Fruit fly (Drosophila melanogaster): ENCODE results near the gene CG6454.

Gene CG6454

dm6 chr3R:24333182-24333808 is 15.7 kb upstream of the CG6454 start, which contains the start of the genes Rrp5 and Dis3 (continued):
- TF ChIP-seq BtbVII (GFP tag; optimal IDR thresholded peaks at IDR 0.05) (no peak), CG1603 (tag; optimal IDR thresholded peaks at IDR 0.05) (peak; percentile 94), CG13296 (GFP tag; optimal IDR thresholded peaks at IDR 0.05) (no peak), chif (GFP tag; optimal IDR thresholded peaks at IDR 0.05) (peak in 1 of 2 experiments; percentile 24), wdn (GFP tag; IDR thresholded peaks at IDR 0.05) (0 out of 2 replicates have a peak, but pooled peaks have one; percentile 38), gcm2 (GFP tag; optimal IDR thresholded peaks at IDR 0.05) (no peak), E2f2 (GFP tag; IDR thresholded peaks at IDR 0.05) (peak; percentile 67), ro (GFP tag; IDR thresholded peaks at IDR 0.05) (no peak), nau (GFP tag; optimal IDR thresholded peaks at IDR 0.05) (no peak), rib (GFP tag; IDR thresholded peaks at IDR 0.05) (no peak), toy (GFP tag; IDR thresholded peaks at IDR 0.05) (0 out of 2 replicates have a peak, but pooled peaks have one; percentile 10), Opbp (GFP tag; IDR thresholded peaks at IDR 0.05; ENCODE audit: partially characterized antibody) (peak; percentile 76), Mrtf (GFP tag; IDR thresholded peaks at IDR 0.05) (peak; percentile 42; the same call in 1 of the 3 replicates), CG3995 (GFP tag; optimal IDR thresholded peaks at IDR 0.05) (peak; percentile 75), nom (GFP tag; optimal IDR thresholded peaks at IDR 0.05) (no peak), CG15479 (GFP tag; optimal IDR thresholded peaks at IDR 0.05) (no peak), bigmax (GFP tag; optimal IDR thresholded peaks at IDR 0.05) (peak; percentile 29), CG5245 (GFP tag; optimal IDR thresholded peaks at IDR 0.05) (no peak), Dbx (GFP tag; IDR thresholded peaks at IDR 0.05) (peak; percentile 59; the same call in 1 of the 3 replicates), crc (GFP tag; optimal IDR thresholded peaks at IDR 0.05) (no peak), CG32532 (GFP tag; IDR thresholded peaks at IDR 0.05) (peak; percentile 65), Hsf (GFP tag; optimal IDR thresholded peaks at IDR 0.05) (peak; percentile 40), Mad (GFP tag; optimal IDR thresholded peaks at IDR 0.05) (peak; percentile 36), CG1832 (GFP tag; optimal IDR thresholded peaks at IDR 0.05) (no peak), inv (GFP tag; IDR thresholded peaks at IDR 0.05; ENCODE audit: partially characterized antibody) (no peak; the same call in 1 of the 2 replicates), luna (GFP tag; optimal IDR thresholded peaks at IDR 0.05) (no peak), CG11456 (GFP tag; IDR thresholded peaks at IDR 0.05) (peak; percentile 74; the same call in 2 of the 3 replicates), CG12942 (GFP tag; optimal IDR thresholded peaks at IDR 0.05) (no peak), CG16863 (GFP tag; optimal IDR thresholded peaks at IDR 0.05) (no peak), MTF-1 (GFP tag; optimal IDR thresholded peaks at IDR 0.05; ENCODE audit: borderline replicate concordance) (no peak), CG17186 (GFP tag; optimal IDR thresholded peaks at IDR 0.05) (peak; percentile 87), CG15011 (GFP tag; optimal IDR thresholded peaks at IDR 0.05) (no peak), CG4854 (GFP tag; optimal IDR thresholded peaks at IDR 0.05) (no peak), CG15514 (GFP tag; optimal IDR thresholded peaks at IDR 0.05) (peak; percentile 85), Scr (GFP tag; IDR thresholded peaks at IDR 0.05; ENCODE audit: partially characterized antibody) (peak; percentile 8; the same call in 1 of the 2 replicates), lov (optimal IDR thresholded peaks at IDR 0.05) (no peak), lov (GFP tag; IDR thresholded peaks at IDR 0.05) (0 out of 3 replicates have a peak, but pooled peaks have one; percentile 4), CG8388 (GFP tag; optimal IDR thresholded peaks at IDR 0.05) (no peak), Camta (GFP tag; optimal IDR thresholded peaks at IDR 0.05) (no peak), sna (GFP tag; IDR thresholded peaks at IDR 0.05; ENCODE audit: partially characterized antibody) (0 out of 2 replicates have a peak, but pooled peaks have one; percentile 30), CG8281 (tag; optimal IDR thresholded peaks at IDR 0.05) (no peak), Ada2b (GFP tag; IDR thresholded peaks at IDR 0.05) (peak; percentile 32; the same call in 1 of the 2 replicates), Sox100B (GFP tag; optimal IDR thresholded peaks at IDR 0.05) (no peak), chn (GFP tag; optimal IDR thresholded peaks at IDR 0.05) (peak; percentile 13), schlank (tag; optimal IDR thresholded peaks at IDR 0.05) (no peak), CG12071 (GFP tag; optimal IDR thresholded peaks at IDR 0.05) (no peak), CG4360 (GFP tag; IDR thresholded peaks at IDR 0.05) (no peak), dmrt11E (tag; optimal IDR thresholded peaks at IDR 0.05) (no peak), TFAM (GFP tag; optimal IDR thresholded peaks at IDR 0.05) (no peak)
